Worm (Caenorhabditis elegans) whole organism, late embryonic: ENCODE measurements around the gene mrpl-36.

ENCODE experiments used
- C08G9.2 ChIP-seq: sonication (generic microtip); optimal IDR thresholded peaks from 2 replicates; lab custom pipeline; 2016; ENCODE audit warnings: mild to moderate bottlenecking, missing genetic modification characterization, moderate library complexity, missing compliant biosample characterization
- C38D4.7 ChIP-seq: fragments of 200-800 bp; sonication (Bioruptor generic); optimal IDR thresholded peaks from 2 replicates; lab custom pipeline; 2018; ENCODE audit warnings: mild to moderate bottlenecking, missing genetic modification characterization, moderate library complexity, missing compliant biosample characterization
- F13H6.1 ChIP-seq: sonication (generic microtip); optimal IDR thresholded peaks from 2 replicates; lab custom pipeline; 2016; ENCODE audit warnings: missing genetic modification characterization, missing compliant biosample characterization
- K02D7.2 ChIP-seq: sonication (generic microtip); optimal IDR thresholded peaks from 2 replicates; lab custom pipeline; 2017; ENCODE audit warnings: mild to moderate bottlenecking, missing genetic modification characterization, missing compliant biosample characterization
- ahr-1 ChIP-seq: sonication (generic microtip); optimal IDR thresholded peaks from 2 replicates; lab custom pipeline; 2016; ENCODE audit warnings: missing genetic modification characterization, missing compliant biosample characterization
- ama-1 ChIP-seq: fragments of 150-350 bp; optimal IDR thresholded peaks from 2 replicates; lab custom pipeline; 2014
- ceh-19 ChIP-seq: fragments of 200-800 bp; sonication (Bioruptor generic); optimal IDR thresholded peaks from 2 replicates; lab custom pipeline; 2018; ENCODE audit warnings: mild to moderate bottlenecking, missing genetic modification characterization, missing compliant biosample characterization
- ceh-22 ChIP-seq: sonication (generic microtip); optimal IDR thresholded peaks from 2 replicates; lab custom pipeline; 2017; ENCODE audit warnings: missing biosample characterization, missing genetic modification characterization
- ceh-24 ChIP-seq: sonication (generic microtip); optimal IDR thresholded peaks from 2 replicates; lab custom pipeline; 2016; ENCODE audit warnings: mild to moderate bottlenecking, missing genetic modification characterization, missing compliant biosample characterization
- ceh-30 ChIP-seq: fragments of 150-350 bp; optimal IDR thresholded peaks from 2 replicates; lab custom pipeline; 2014; ENCODE audit warnings: missing biosample characterization, missing genetic modification characterization
- ceh-34 ChIP-seq: sonication (generic microtip); optimal IDR thresholded peaks from 2 replicates; lab custom pipeline; 2016; ENCODE audit warnings: mild to moderate bottlenecking, missing genetic modification characterization, missing compliant biosample characterization
- ceh-45 ChIP-seq: fragments of 200-800 bp; sonication (Bioruptor generic); IDR thresholded peaks from 2 replicates; pipeline ENCODE4 v1.3.6; 2022; ENCODE audit warnings: missing genetic modification reagents, missing genetic modification characterization, missing compliant biosample characterization
- ceh-48 ChIP-seq: sonication (generic microtip); optimal IDR thresholded peaks from 2 replicates; lab custom pipeline; 2016; ENCODE audit warnings: missing genetic modification characterization, inconsistent platforms, missing compliant biosample characterization
- ceh-6 ChIP-seq: fragments of 200-800 bp; sonication (Bioruptor generic); optimal IDR thresholded peaks from 2 replicates; lab custom pipeline; 2018; ENCODE audit warnings: mild to moderate bottlenecking, missing genetic modification characterization, missing compliant biosample characterization
- che-1 ChIP-seq: sonication (generic microtip); optimal IDR thresholded peaks from 2 replicates; lab custom pipeline; 2016; ENCODE audit warnings: mild to moderate bottlenecking, missing genetic modification characterization, missing compliant biosample characterization
- dve-1 ChIP-seq: sonication (generic microtip); optimal IDR thresholded peaks from 2 replicates; lab custom pipeline; 2017; ENCODE audit warnings: antibody characterized with exemption, mild to moderate bottlenecking, missing genetic modification characterization, missing compliant biosample characterization
- elt-2 ChIP-seq: sonication (generic microtip); optimal IDR thresholded peaks from 2 replicates; lab custom pipeline; 2016; ENCODE audit warnings: missing genetic modification reagents, missing genetic modification characterization, missing compliant biosample characterization
- ets-4 ChIP-seq: sonication (generic microtip); optimal IDR thresholded peaks from 2 replicates; lab custom pipeline; 2016; ENCODE audit warnings: missing genetic modification characterization, missing compliant biosample characterization
- fkh-10 ChIP-seq: fragments of 150-350 bp; optimal IDR thresholded peaks from 2 replicates; lab custom pipeline; 2014; ENCODE audit warnings: missing biosample characterization, missing genetic modification reagents, missing genetic modification characterization
- fkh-6 ChIP-seq: sonication (generic microtip); optimal IDR thresholded peaks from 2 replicates; lab custom pipeline; 2016; ENCODE audit warnings: missing genetic modification characterization, missing compliant biosample characterization
- hlh-15 ChIP-seq: sonication (generic microtip); optimal IDR thresholded peaks from 2 replicates; lab custom pipeline; 2016; ENCODE audit warnings: missing genetic modification characterization, missing compliant biosample characterization
- hlh-30 ChIP-seq: sonication (generic microtip); optimal IDR thresholded peaks from 2 replicates; lab custom pipeline; 2017; ENCODE audit warnings: antibody characterized with exemption, missing genetic modification characterization, missing compliant biosample characterization; ENCODE audit not compliant: insufficient read depth
- hlh-8 ChIP-seq: sonication (generic microtip); optimal IDR thresholded peaks from 2 replicates; lab custom pipeline; 2016; ENCODE audit warnings: missing genotype, missing genetic modification characterization, missing compliant biosample characterization
- lim-6 ChIP-seq: sonication (generic microtip); optimal IDR thresholded peaks from 2 replicates; lab custom pipeline; 2016; ENCODE audit warnings: missing genetic modification characterization, missing compliant biosample characterization
- lin-11 ChIP-seq: fragments of 200-800 bp; sonication (Bioruptor generic); optimal IDR thresholded peaks from 2 replicates; lab custom pipeline; 2018; ENCODE audit warnings: mild to moderate bottlenecking, missing genetic modification characterization, missing compliant biosample characterization
- madf-2 ChIP-seq: sonication (generic microtip); optimal IDR thresholded peaks from 2 replicates; lab custom pipeline; 2017; ENCODE audit warnings: missing genetic modification characterization, missing compliant biosample characterization
- nhr-11 ChIP-seq: fragments of 150-350 bp; optimal IDR thresholded peaks from 2 replicates; lab custom pipeline; 2014; ENCODE audit warnings: missing biosample characterization, missing genetic modification characterization
- pha-4 ChIP-seq: fragments of 150-350 bp; optimal IDR thresholded peaks from 2 replicates; lab custom pipeline; 2018; ENCODE audit warnings: missing biosample characterization, missing genetic modification reagents, missing genetic modification characterization
- pros-1 ChIP-seq: fragments of 150-350 bp; optimal IDR thresholded peaks from 2 replicates; lab custom pipeline; 2014; ENCODE audit warnings: missing biosample characterization, missing genetic modification reagents, missing genetic modification characterization
- ref-2 ChIP-seq: sonication (generic microtip); optimal IDR thresholded peaks from 2 replicates; lab custom pipeline; 2016; ENCODE audit warnings: missing genetic modification characterization, missing compliant biosample characterization
- rnt-1 ChIP-seq: sonication (generic microtip); optimal IDR thresholded peaks from 2 replicates; lab custom pipeline; 2016; ENCODE audit warnings: missing genetic modification characterization, missing compliant biosample characterization
- sox-2 ChIP-seq: fragments of 200-800 bp; sonication (Bioruptor generic); IDR thresholded peaks from 2 replicates; pipeline ENCODE4 v1.3.6; 2022; ENCODE audit warnings: missing genetic modification reagents, missing genetic modification characterization, missing compliant biosample characterization
- sox-4 ChIP-seq: sonication (generic microtip); optimal IDR thresholded peaks from 2 replicates; lab custom pipeline; 2017; ENCODE audit warnings: mild to moderate bottlenecking, missing genetic modification characterization, inconsistent platforms, missing compliant biosample characterization
- syd-9 ChIP-seq: sonication (generic microtip); optimal IDR thresholded peaks from 2 replicates; lab custom pipeline; 2016; ENCODE audit warnings: mild to moderate bottlenecking, missing genetic modification characterization, moderate library complexity, missing compliant biosample characterization
- tbx-2 ChIP-seq: sonication (generic microtip); optimal IDR thresholded peaks from 2 replicates; lab custom pipeline; 2016; ENCODE audit warnings: missing genetic modification characterization, missing compliant biosample characterization
- ttx-3 ChIP-seq: sonication (generic microtip); optimal IDR thresholded peaks from 2 replicates; lab custom pipeline; 2016; ENCODE audit warnings: missing genetic modification reagents, missing genetic modification characterization, missing compliant biosample characterization
- unc-3 ChIP-seq, 2 experiments: fragments of 200-800 bp in 1 of 2; sonication (Bioruptor generic) in 1 of 2; sonication (generic microtip) in 1 of 2; conservative IDR thresholded peaks in 1 of 2; optimal IDR thresholded peaks in 1 of 2; 2 replicates each; pipeline versions ENCODE4 v1.3.6 to Lab custom; 2016 to 2022; ENCODE audit warnings: missing compliant biosample characterization in 2 of 2, missing genetic modification characterization in 2 of 2, missing genetic modification reagents in 1 of 2
- unc-42 ChIP-seq: sonication (generic microtip); optimal IDR thresholded peaks from 2 replicates; lab custom pipeline; 2016; ENCODE audit warnings: missing genotype, missing genetic modification characterization, missing compliant biosample characterization
- zip-5 ChIP-seq: sonication (generic microtip); optimal IDR thresholded peaks from 2 replicates; lab custom pipeline; 2016; ENCODE audit warnings: missing genetic modification characterization, missing compliant biosample characterization
- ztf-16 ChIP-seq: sonication (generic microtip); optimal IDR thresholded peaks from 2 replicates; lab custom pipeline; 2017; ENCODE audit warnings: missing genetic modification characterization, missing compliant biosample characterization

mrpl-36 gene

ce11 chrIII:9850877-9851276, 3.0 kb upstream of the mrpl-36 start:
- TF ChIP-seq ceh-30 (tag; lab: Kevin White, UChicago) (no peak), nhr-11 (tag; lab: Kevin White, UChicago) (no peak), ceh-22 (no peak), hlh-30 (tag; lab: Kevin White, UChicago) (no peak)

- TF ChIP-seq pha-4 (tag; lab: Kevin White, UChicago) (no peak), elt-2 (tag; lab: Kevin White, UChicago) (no peak), tbx-2 (no peak), ceh-48 (no peak), ama-1 (no peak), fkh-10 (no peak), fkh-6 (tag; lab: Kevin White, UChicago) (no peak), nhr-11 (tag; lab: Kevin White, UChicago) (no peak), C08G9.2 (tag; lab: Kevin White, UChicago) (no peak)
Observed at ce11 chrIII:9849950-9850349, 2.0 kb upstream of the mrpl-36 start.

- TF ChIP-seq hlh-8 (tag; lab: Kevin White, UChicago) (peak; percentile 8), sox-2 (GFP tag; lab: Robert Waterston, UW) (peak; percentile 31; the same call in 1 of the 2 replicates)
Observed at ce11 chrIII:9849111-9849510, 1.2 kb upstream of the mrpl-36 start.

DNA sequence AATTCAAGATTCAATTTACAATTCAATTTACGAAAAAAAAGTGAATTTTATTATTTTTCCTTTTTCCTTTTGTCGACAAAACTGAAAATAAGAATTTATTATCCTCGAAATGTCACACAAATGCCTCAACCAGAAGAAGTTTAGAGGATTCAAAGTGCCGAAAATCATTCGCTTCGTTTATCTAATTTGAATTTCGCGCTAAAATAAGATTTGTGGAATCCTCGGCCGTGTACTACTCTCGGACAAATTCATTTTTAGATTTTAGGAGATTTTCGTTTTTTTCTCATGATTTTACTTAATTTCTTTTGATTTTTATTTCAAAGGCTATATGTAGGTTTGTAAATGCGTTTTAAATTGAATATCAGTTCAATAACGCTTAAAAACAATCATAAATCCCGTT, 687 bp upstream of the mrpl-36 start:
- TF ChIP-seq ets-4 (tag; lab: Kevin White, UChicago) (no peak), tbx-2 (no peak), ref-2 (tag; lab: Kevin White, UChicago) (no peak), syd-9 (no peak), lin-11 (tag; lab: Kevin White, UChicago) (no peak), unc-42 (tag; lab: Kevin White, UChicago) (no peak), ceh-34 (tag; lab: Kevin White, UChicago) (no peak), ama-1 (no peak)

- TF ChIP-seq ceh-45 (GFP tag; lab: Robert Waterston, UW) (no peak), ahr-1 (tag; lab: Kevin White, UChicago) (no peak), C38D4.7 (GFP tag; lab: Kevin White, UChicago) (no peak), sox-2 (GFP tag; lab: Robert Waterston, UW) (no peak), ztf-16 (no peak), K02D7.2 (tag; lab: Kevin White, UChicago) (no peak), lim-6 (tag; lab: Kevin White, UChicago) (no peak), rnt-1 (tag; lab: Kevin White, UChicago) (no peak), ceh-19 (no peak), sox-4 (tag; lab: Kevin White, UChicago) (no peak)
Observed at ce11 chrIII:9846093-9846492, 1.8 kb downstream of the mrpl-36 start, which contains the start of gene K11H3.2. K11H3.2 (plus strand) TSS chrIII:9846393.

- no peak for TF ChIP-seq ttx-3 (tag; lab: Kevin White, UChicago)
- TF ChIP-seq ceh-19: no peak
- no peak for TF ChIP-seq unc-3 (GFP tag; conservative IDR thresholded peaks at IDR 0.05; lab: Robert Waterston, UW)
- TF ChIP-seq unc-3 (tag; optimal IDR thresholded peaks at IDR 0.05; lab: Kevin White, UChicago): no peak
- TF ChIP-seq dve-1 (tag; lab: Kevin White, UChicago): no peak
- no peak for TF ChIP-seq ceh-24 (tag; lab: Kevin White, UChicago)
- no peak for TF ChIP-seq madf-2 (tag; lab: Kevin White, UChicago)
- no peak for TF ChIP-seq che-1
- no peak for TF ChIP-seq F13H6.1 (tag; lab: Kevin White, UChicago)
- TF ChIP-seq fkh-10: no peak
- no peak for TF ChIP-seq tbx-2
- TF ChIP-seq ceh-6: no peak
- no peak for TF ChIP-seq zip-5 (tag; lab: Kevin White, UChicago)
- no peak for TF ChIP-seq pros-1 (tag; lab: Kevin White, UChicago)
- no peak for TF ChIP-seq hlh-15 (tag; lab: Kevin White, UChicago)
- no peak for TF ChIP-seq C08G9.2 (tag; lab: Kevin White, UChicago)
Observed at ce11 chrIII:9843715-9844114, 4.2 kb downstream of the mrpl-36 start, which contains the start of gene K11H3.5. K11H3.5 (plus strand) TSS chrIII:9843768.
